Worm (Caenorhabditis elegans) whole organism, L2 larva: ENCODE results near the gene R186.3.

Experiments
- aly-2 ChIP-seq: fragments of 150-350 bp; optimal IDR thresholded peaks from 2 replicates; lab custom pipeline; 2014; ENCODE audit warnings: missing biosample characterization, missing genetic modification characterization
- blmp-1 ChIP-seq: sonication (generic microtip); optimal IDR thresholded peaks from 2 replicates; lab custom pipeline; 2017; ENCODE audit warnings: missing genetic modification characterization, mild to moderate bottlenecking, missing compliant biosample characterization, antibody characterized with exemption, moderate library complexity; ENCODE audit not compliant: insufficient read depth
- mab-5 ChIP-seq: fragments of 150-350 bp; optimal IDR thresholded peaks from 2 replicates; lab custom pipeline; 2014; ENCODE audit warnings: missing biosample characterization, missing genetic modification characterization
- peb-1 ChIP-seq: fragments of 150-350 bp; optimal IDR thresholded peaks from 2 replicates; lab custom pipeline; 2014; ENCODE audit warnings: missing biosample characterization, missing genetic modification characterization

ce11 chrV:12974047-12974446 lies 7.0 kb upstream of the R186.3 start:
- TF ChIP-seq blmp-1 (tag; lab: Kevin White, UChicago), result no peak
- TF ChIP-seq mab-5 (tag; lab: Kevin White, UChicago), result no peak
- no peak for TF ChIP-seq peb-1 (tag; lab: Kevin White, UChicago)
- no peak for TF ChIP-seq aly-2 (tag; lab: Kevin White, UChicago)
